Fruit fly (Drosophila melanogaster) whole organism, embryonic: ENCODE results near the gene Gcn5.

Source experiments
- Adf1 ChIP-seq: fragments of 200-800 bp; sonication (Bioruptor generic); IDR thresholded peaks from 2 replicates; pipeline ENCODE4 v1.3.6; 2022; ENCODE audit warnings: missing biosample characterization, missing genetic modification characterization
- Aef1 ChIP-seq: fragments of 200-800 bp; sonication (Bioruptor generic); IDR thresholded peaks from 3 replicates; pipeline ENCODE4 v1.3.6; 2022; ENCODE audit warnings: missing biosample characterization, missing genetic modification characterization
- Asciz ChIP-seq: fragments of 200-800 bp; sonication (Bioruptor generic); optimal IDR thresholded peaks from 2 replicates; lab custom pipeline; 2017; ENCODE audit warnings: missing biosample characterization, mild to moderate bottlenecking, missing genetic modification characterization, missing genetic modification reagents
- CG10274 ChIP-seq: fragments of 200-800 bp; sonication (Bioruptor generic); optimal IDR thresholded peaks from 3 replicates; lab custom pipeline; 2017; ENCODE audit warnings: missing biosample characterization, mild to moderate bottlenecking, missing genetic modification characterization
- CG10462 ChIP-seq: fragments of 200-800 bp; sonication (Bioruptor generic); optimal IDR thresholded peaks from 2 replicates; lab custom pipeline; 2016; ENCODE audit warnings: missing biosample characterization, missing genetic modification characterization
- CG10959 ChIP-seq: fragments of 200-800 bp; sonication (Bioruptor generic); IDR thresholded peaks from 2 replicates; pipeline ENCODE4 v1.3.6; 2022; ENCODE audit warnings: missing biosample characterization, missing genetic modification characterization
- CG11456 ChIP-seq: fragments of 200-800 bp; sonication (Bioruptor generic); IDR thresholded peaks from 3 replicates; pipeline ENCODE4 v1.3.6; 2022; ENCODE audit warnings: missing biosample characterization, missing genetic modification characterization
- CG12299 ChIP-seq: fragments of 200-800 bp; sonication (Bioruptor generic); optimal IDR thresholded peaks from 2 replicates; lab custom pipeline; 2018; ENCODE audit warnings: missing biosample characterization, mild to moderate bottlenecking, missing genetic modification characterization
- CG12744 ChIP-seq: fragments of 200-800 bp; sonication (Bioruptor generic); optimal IDR thresholded peaks from 2 replicates; lab custom pipeline; 2016; ENCODE audit warnings: missing biosample characterization, missing genetic modification characterization
- CG12942 ChIP-seq: fragments of 200-800 bp; sonication (Bioruptor generic); optimal IDR thresholded peaks from 3 replicates; lab custom pipeline; 2016; ENCODE audit warnings: missing biosample characterization, missing genetic modification characterization
- CG14710 ChIP-seq: fragments of 200-800 bp; sonication (Bioruptor generic); optimal IDR thresholded peaks from 3 replicates; lab custom pipeline; 2019; ENCODE audit warnings: missing biosample characterization, mild to moderate bottlenecking, missing genetic modification characterization, moderate library complexity
- CG15073 ChIP-seq: fragments of 200-800 bp; sonication (Bioruptor generic); optimal IDR thresholded peaks from 2 replicates; lab custom pipeline; 2016; ENCODE audit warnings: missing biosample characterization, missing genetic modification characterization
- CG1529 ChIP-seq: fragments of 200-800 bp; sonication (Bioruptor generic); optimal IDR thresholded peaks from 3 replicates; lab custom pipeline; 2018; ENCODE audit warnings: missing biosample characterization, missing genetic modification characterization
- CG15479 ChIP-seq: fragments of 200-800 bp; sonication (Bioruptor generic); optimal IDR thresholded peaks from 3 replicates; lab custom pipeline; 2019; ENCODE audit warnings: missing biosample characterization, mild to moderate bottlenecking, missing genetic modification characterization, moderate library complexity
- CG15601 ChIP-seq: fragments of 200-800 bp; sonication (Bioruptor generic); optimal IDR thresholded peaks from 3 replicates; lab custom pipeline; 2019; ENCODE audit warnings: missing biosample characterization, mild to moderate bottlenecking, missing genetic modification characterization, moderate library complexity
- CG17328 ChIP-seq: fragments of 200-800 bp; sonication (Bioruptor generic); IDR thresholded peaks from 2 replicates; pipeline ENCODE4 v1.3.6; 2022; ENCODE audit warnings: missing biosample characterization, missing genetic modification characterization
- CG17612 ChIP-seq: fragments of 200-800 bp; sonication (Bioruptor generic); IDR thresholded peaks from 2 replicates; pipeline ENCODE4 v1.3.6; 2022; ENCODE audit warnings: missing biosample characterization, missing genetic modification characterization
- CG17912 ChIP-seq: fragments of 200-800 bp; sonication (Bioruptor generic); optimal IDR thresholded peaks from 2 replicates; lab custom pipeline; 2018; ENCODE audit warnings: missing biosample characterization, mild to moderate bottlenecking, missing genetic modification characterization
- CG18011 ChIP-seq: fragments of 200-800 bp; sonication (Bioruptor generic); optimal IDR thresholded peaks from 2 replicates; lab custom pipeline; 2017; ENCODE audit warnings: missing biosample characterization, missing genetic modification characterization, mild to moderate bottlenecking, moderate library complexity, missing genotype
- CG6272 ChIP-seq: fragments of 200-800 bp; sonication (Bioruptor generic); IDR thresholded peaks from 2 replicates; pipeline ENCODE4 v1.3.6; 2022; ENCODE audit warnings: missing biosample characterization, missing genetic modification characterization
- CG6854 ChIP-seq: fragments of 200-800 bp; sonication (Bioruptor generic); optimal IDR thresholded peaks from 3 replicates; lab custom pipeline; 2017; ENCODE audit warnings: missing biosample characterization, mild to moderate bottlenecking, missing genetic modification characterization
- CG9876 ChIP-seq: fragments of 200-800 bp; sonication (Bioruptor generic); optimal IDR thresholded peaks from 2 replicates; lab custom pipeline; 2016; ENCODE audit warnings: missing biosample characterization, missing genetic modification characterization
- Dek ChIP-seq: fragments of 200-800 bp; sonication (Bioruptor generic); optimal IDR thresholded peaks from 3 replicates; lab custom pipeline; 2019; ENCODE audit warnings: missing biosample characterization, mild to moderate bottlenecking, missing genetic modification characterization, moderate library complexity
- Dll ChIP-seq: fragments of 200-800 bp; sonication (Bioruptor generic); IDR thresholded peaks from 4 replicates; pipeline ENCODE4 v1.3.6; 2022; ENCODE audit warnings: missing biosample characterization, missing genetic modification characterization; ENCODE audit not compliant: partially characterized antibody
- Dref ChIP-seq: fragments of 200-800 bp; sonication (Bioruptor generic); IDR thresholded peaks from 2 replicates; pipeline ENCODE4 v1.3.6; 2022; ENCODE audit warnings: missing biosample characterization, missing genetic modification characterization
- Elba2 ChIP-seq: fragments of 200-800 bp; sonication (Bioruptor generic); optimal IDR thresholded peaks from 3 replicates; lab custom pipeline; 2016; ENCODE audit warnings: missing biosample characterization, missing genetic modification characterization
- Lim3 ChIP-seq: fragments of 200-800 bp; sonication (Bioruptor generic); IDR thresholded peaks from 2 replicates; pipeline ENCODE4 v1.3.6; 2022; ENCODE audit warnings: missing biosample characterization, missing genetic modification characterization
- MBD-R2 ChIP-seq: fragments of 200-800 bp; sonication (Bioruptor generic); IDR thresholded peaks from 2 replicates; pipeline ENCODE4 v1.3.6; 2022; ENCODE audit warnings: missing biosample characterization, missing genetic modification characterization
- Mrtf ChIP-seq: fragments of 200-800 bp; sonication (Bioruptor generic); IDR thresholded peaks from 3 replicates; pipeline ENCODE4 v1.3.6; 2022; ENCODE audit warnings: missing biosample characterization, missing genetic modification characterization
- Myb ChIP-seq: fragments of 200-800 bp; sonication (Bioruptor generic); optimal IDR thresholded peaks from 2 replicates; lab custom pipeline; 2016; ENCODE audit warnings: missing biosample characterization, missing genetic modification characterization
- NfI ChIP-seq: fragments of 200-800 bp; sonication (Bioruptor generic); optimal IDR thresholded peaks from 3 replicates; lab custom pipeline; 2018; ENCODE audit warnings: missing biosample characterization, mild to moderate bottlenecking, missing genetic modification characterization, moderate library complexity
- Pdp1 ChIP-seq, 2 experiments: fragments of 200-800 bp; sonication (Bioruptor generic); optimal IDR thresholded peaks; 3 replicates each; lab custom pipeline; 2016; ENCODE audit warnings: missing biosample characterization in 2 of 2, missing genetic modification characterization in 2 of 2, mild to moderate bottlenecking in 1 of 2, moderate library complexity in 1 of 2
- Rx ChIP-seq: fragments of 200-800 bp; sonication (Bioruptor generic); IDR thresholded peaks from 2 replicates; pipeline ENCODE4 v1.3.6; 2022; ENCODE audit warnings: missing biosample characterization, missing genetic modification characterization
- TFAM ChIP-seq: fragments of 200-800 bp; sonication (Bioruptor generic); optimal IDR thresholded peaks from 2 replicates; lab custom pipeline; 2017; ENCODE audit warnings: missing biosample characterization, missing genetic modification characterization, inconsistent platforms
- Vsx1 ChIP-seq: fragments of 200-800 bp; sonication (Bioruptor generic); optimal IDR thresholded peaks from 2 replicates; lab custom pipeline; 2017; ENCODE audit warnings: missing biosample characterization, mild to moderate bottlenecking, missing genetic modification characterization, missing genetic modification reagents
- al ChIP-seq: fragments of 200-800 bp; sonication (Bioruptor generic); IDR thresholded peaks from 2 replicates; pipeline ENCODE4 v1.3.6; 2022; ENCODE audit warnings: missing biosample characterization, missing genetic modification characterization
- bbx ChIP-seq: fragments of 200-800 bp; sonication (Bioruptor generic); IDR thresholded peaks from 2 replicates; pipeline ENCODE4 v1.3.6; 2022; ENCODE audit warnings: missing biosample characterization, missing genetic modification characterization; ENCODE audit not compliant: partially characterized antibody
- br ChIP-seq: fragments of >200 bp; optimal IDR thresholded peaks from 2 replicates; lab custom pipeline; 2017
- croc ChIP-seq: fragments of 200-800 bp; sonication (Bioruptor generic); conservative IDR thresholded peaks from 3 replicates; pipeline ENCODE4 v1.3.6; 2022; ENCODE audit warnings: missing biosample characterization, missing genetic modification characterization
- dm ChIP-seq: fragments of 200-800 bp; sonication (Bioruptor generic); optimal IDR thresholded peaks from 3 replicates; lab custom pipeline; 2016; ENCODE audit warnings: missing biosample characterization, missing genetic modification characterization
- dmrt99B ChIP-seq: fragments of 200-800 bp; sonication (Bioruptor generic); optimal IDR thresholded peaks from 2 replicates; lab custom pipeline; 2018; ENCODE audit warnings: missing biosample characterization, mild to moderate bottlenecking, missing genetic modification characterization, moderate library complexity
- en ChIP-seq: fragments of 200-800 bp; sonication (Bioruptor generic); optimal IDR thresholded peaks from 2 replicates; lab custom pipeline; 2016; ENCODE audit warnings: missing biosample characterization, missing genetic modification characterization
- ewg ChIP-seq: fragments of 200-800 bp; sonication (Bioruptor generic); optimal IDR thresholded peaks from 3 replicates; lab custom pipeline; 2017; ENCODE audit warnings: mild to moderate bottlenecking, missing biosample characterization, missing genetic modification reagents, missing genetic modification characterization
- hb ChIP-seq: fragments of 200-800 bp; sonication (Bioruptor generic); IDR thresholded peaks from 3 replicates; pipeline ENCODE4 v1.3.6; 2022; ENCODE audit warnings: missing biosample characterization, missing genetic modification characterization; ENCODE audit not compliant: partially characterized antibody
- jumu ChIP-seq: fragments of 200-800 bp; sonication (Bioruptor generic); optimal IDR thresholded peaks from 3 replicates; lab custom pipeline; 2016; ENCODE audit warnings: missing biosample characterization, missing genetic modification characterization
- lmd ChIP-seq: fragments of 200-800 bp; sonication (Bioruptor generic); IDR thresholded peaks from 2 replicates; pipeline ENCODE4 v1.3.6; 2022; ENCODE audit warnings: missing biosample characterization, missing genetic modification characterization
- pho ChIP-seq: fragments of 200-800 bp; sonication (Bioruptor generic); optimal IDR thresholded peaks from 2 replicates; lab custom pipeline; 2016; ENCODE audit warnings: missing biosample characterization, missing genetic modification characterization
- sima ChIP-seq: fragments of 200-800 bp; sonication (Bioruptor generic); optimal IDR thresholded peaks from 2 replicates; lab custom pipeline; 2016; ENCODE audit warnings: missing biosample characterization, missing genetic modification characterization
- ssp ChIP-seq: fragments of 200-800 bp; sonication (Bioruptor generic); IDR thresholded peaks from 2 replicates; pipeline ENCODE4 v1.3.6; 2022; ENCODE audit warnings: missing biosample characterization, missing genetic modification characterization
- trem ChIP-seq: fragments of 200-800 bp; optimal IDR thresholded peaks from 3 replicates; lab custom pipeline; 2019; ENCODE audit warnings: missing biosample characterization, mild to moderate bottlenecking, missing genetic modification characterization, moderate library complexity

The Gcn5 gene

dm6 chr3L:12490418-12491035 lies 33.3 kb downstream of the Gcn5 start, which contains the start of gene CG10660 (continued):
- TF ChIP-seq CG15601 (tag; lab: Kevin White, UChicago): peak; percentile 87
- TF ChIP-seq CG6272 (GFP tag; lab: Robert Waterston, UW): no peak
- peak; percentile 81 for TF ChIP-seq CG14710 (tag; lab: Kevin White, UChicago)
- peak; percentile 67 to 76 for TF ChIP-seq Pdp1 (GFP tag; optimal IDR thresholded peaks at IDR 0.05; lab: Kevin White, UChicago)
- TF ChIP-seq jumu: peak; percentile 42
- peak; percentile 36 for TF ChIP-seq Myb (GFP tag; lab: Kevin White, UChicago)
- TF ChIP-seq CG17912 (GFP tag; lab: Kevin White, UChicago): no peak
- no peak for TF ChIP-seq en
- no peak for TF ChIP-seq Dref (GFP tag; lab: Robert Waterston, UW)
- peak; percentile 82 for TF ChIP-seq Rx
- peak; percentile 37; the same call in 1 of the 2 replicates for TF ChIP-seq al (GFP tag; lab: Robert Waterston, UW)
- TF ChIP-seq CG15479 (GFP tag; lab: Kevin White, UChicago): no peak
- TF ChIP-seq croc (GFP tag; lab: Robert Waterston, UW): peak; percentile 63
- TF ChIP-seq br (lab: Kevin White, UChicago): no peak
- peak; percentile 91 for TF ChIP-seq Asciz (GFP tag; lab: Kevin White, UChicago)
- TF ChIP-seq Adf1: peak; percentile 59
- peak; percentile 53 for TF ChIP-seq CG12744
- TF ChIP-seq Dek (tag; lab: Kevin White, UChicago): peak; percentile 86
- TF ChIP-seq NfI (GFP tag; lab: Kevin White, UChicago): peak; percentile 81
- peak; percentile 73 for TF ChIP-seq CG18011 (GFP tag; lab: Kevin White, UChicago)
- TF ChIP-seq CG11456 (GFP tag; lab: Robert Waterston, UW): peak; percentile 75
- peak; percentile 82 for TF ChIP-seq trem (tag; lab: Kevin White, UChicago)
- peak; percentile 22 for TF ChIP-seq CG15073 (GFP tag; lab: Kevin White, UChicago)
- peak; percentile 79 for TF ChIP-seq ewg
- TF ChIP-seq CG10274: peak; percentile 12
- no peak for TF ChIP-seq CG9876 (GFP tag; lab: Kevin White, UChicago)
- no peak for TF ChIP-seq TFAM (GFP tag; lab: Kevin White, UChicago)
- peak; percentile 62 for TF ChIP-seq ssp (GFP tag; lab: Robert Waterston, UW)
- peak; percentile 48 for TF ChIP-seq pho (GFP tag; lab: Kevin White, UChicago)
- peak; percentile 56 for TF ChIP-seq dm (GFP tag; lab: Kevin White, UChicago)
- peak; percentile 83 for TF ChIP-seq lmd (GFP tag; lab: Robert Waterston, UW)
- peak; percentile 77 for TF ChIP-seq Vsx1
- TF ChIP-seq Elba2: no peak
- TF ChIP-seq CG10959 (GFP tag; lab: Robert Waterston, UW): peak; percentile 66; the same call in 1 of the 2 replicates
- peak; percentile 83 for TF ChIP-seq CG1529 (GFP tag; lab: Kevin White, UChicago)
- TF ChIP-seq CG10462 (GFP tag; lab: Kevin White, UChicago): peak; percentile 43
- no peak for TF ChIP-seq Dll (GFP tag; lab: Robert Waterston, UW)
- TF ChIP-seq CG12299 (tag; lab: Kevin White, UChicago): peak; percentile 80
- 0 out of 2 replicates have a peak, but pooled peaks have one; percentile 11 for TF ChIP-seq Lim3 (GFP tag; lab: Robert Waterston, UW)
- peak; percentile 54; the same call in 1 of the 2 replicates for TF ChIP-seq MBD-R2 (GFP tag; lab: Robert Waterston, UW)
- TF ChIP-seq CG6854 (GFP tag; lab: Kevin White, UChicago): peak; percentile 76
- no peak for TF ChIP-seq bbx (GFP tag; lab: Robert Waterston, UW)
- peak; percentile 93 for TF ChIP-seq CG17328
- peak; percentile 81 for TF ChIP-seq Aef1 (GFP tag; lab: Robert Waterston, UW)
- peak; percentile 86 for TF ChIP-seq Mrtf (GFP tag; lab: Robert Waterston, UW)
- no peak for TF ChIP-seq sima (GFP tag; lab: Kevin White, UChicago)
- TF ChIP-seq hb (GFP tag; lab: Robert Waterston, UW): no peak
- TF ChIP-seq CG12942 (GFP tag; lab: Kevin White, UChicago): peak; percentile 66
- TF ChIP-seq dmrt99B (tag; lab: Kevin White, UChicago): peak; percentile 94
- TF ChIP-seq CG17612: peak; percentile 64; the same call in 1 of the 2 replicates
